Fruit fly (Drosophila melanogaster) whole organism, embryonic: ENCODE measurements around the gene Pp2C1.
A peak's percentile ranks its signal among the peaks of the same experiment; 100 is the strongest.

ENCODE experiments used
- Ada2b ChIP-seq: fragments of 200-800 bp; sonication (Bioruptor generic); IDR thresholded peaks from 2 replicates; pipeline ENCODE4 v1.3.6; 2022; ENCODE audit warnings: missing biosample characterization, missing genetic modification characterization
- CG10147 ChIP-seq: fragments of 200-800 bp; sonication (Bioruptor generic); optimal IDR thresholded peaks from 2 replicates; lab custom pipeline; 2019; ENCODE audit warnings: missing biosample characterization, mild to moderate bottlenecking, missing genetic modification characterization, moderate library complexity
- CG17328 ChIP-seq: fragments of 200-800 bp; sonication (Bioruptor generic); IDR thresholded peaks from 2 replicates; pipeline ENCODE4 v1.3.6; 2022; ENCODE audit warnings: missing biosample characterization, missing genetic modification characterization
- CG17359 ChIP-seq: fragments of 200-800 bp; sonication (Bioruptor generic); optimal IDR thresholded peaks from 3 replicates; lab custom pipeline; 2018; ENCODE audit warnings: missing biosample characterization, mild to moderate bottlenecking, missing genetic modification characterization, moderate library complexity
- CG17361 ChIP-seq: fragments of 200-800 bp; sonication (Bioruptor generic); IDR thresholded peaks from 3 replicates; pipeline ENCODE4 v1.3.6; 2022; ENCODE audit warnings: missing biosample characterization, missing genetic modification characterization
- CG2875 ChIP-seq: fragments of 200-800 bp; sonication (Bioruptor generic); optimal IDR thresholded peaks from 2 replicates; lab custom pipeline; 2017; ENCODE audit warnings: missing biosample characterization, mild to moderate bottlenecking, missing genetic modification characterization, missing genetic modification reagents
- CG30020 ChIP-seq: fragments of 200-800 bp; optimal IDR thresholded peaks from 2 replicates; lab custom pipeline; 2019; ENCODE audit warnings: missing biosample characterization, mild to moderate bottlenecking, missing genetic modification characterization, moderate library complexity
- CG3065 ChIP-seq: fragments of 200-800 bp; sonication (Bioruptor generic); optimal IDR thresholded peaks from 2 replicates; lab custom pipeline; 2016; ENCODE audit warnings: missing biosample characterization, missing genetic modification characterization
- CG33557 ChIP-seq: fragments of 200-800 bp; sonication (Bioruptor generic); optimal IDR thresholded peaks from 2 replicates; lab custom pipeline; 2019; ENCODE audit warnings: missing biosample characterization, mild to moderate bottlenecking, missing genetic modification characterization, moderate library complexity
- CG3847 ChIP-seq: fragments of 200-800 bp; sonication (Bioruptor generic); IDR thresholded peaks from 2 replicates; pipeline ENCODE4 v1.3.6; 2022; ENCODE audit warnings: missing biosample characterization, missing genetic modification characterization
- CG4404 ChIP-seq: fragments of 200-800 bp; sonication (Bioruptor generic); IDR thresholded peaks from 2 replicates; pipeline ENCODE4 v1.3.6; 2022; ENCODE audit warnings: missing biosample characterization, missing genetic modification characterization
- CG6765 ChIP-seq: fragments of 200-800 bp; sonication (Bioruptor generic); optimal IDR thresholded peaks from 3 replicates; lab custom pipeline; 2017; ENCODE audit warnings: missing biosample characterization, mild to moderate bottlenecking, missing genetic modification characterization
- CrebB ChIP-seq: fragments of 200-800 bp; sonication (Bioruptor generic); optimal IDR thresholded peaks from 3 replicates; lab custom pipeline; 2018; ENCODE audit warnings: missing biosample characterization, mild to moderate bottlenecking, missing genetic modification characterization
- Hr3 ChIP-seq: fragments of 200-800 bp; sonication (Bioruptor generic); optimal IDR thresholded peaks from 3 replicates; lab custom pipeline; 2016; ENCODE audit warnings: missing biosample characterization, missing genetic modification characterization
- Med ChIP-seq: fragments of 200-800 bp; sonication (Bioruptor generic); peaks from one replicate; lab custom pipeline; 2016; ENCODE audit warnings: missing biosample characterization, missing genetic modification characterization, mild to moderate bottlenecking, inconsistent platforms, moderate library complexity
- Meics ChIP-seq: fragments of 200-800 bp; sonication (Bioruptor generic); optimal IDR thresholded peaks from 2 replicates; lab custom pipeline; 2017; ENCODE audit warnings: missing biosample characterization, mild to moderate bottlenecking, missing genetic modification characterization
- NK7.1 ChIP-seq: fragments of 200-800 bp; sonication (Bioruptor generic); optimal IDR thresholded peaks from 3 replicates; lab custom pipeline; 2016; ENCODE audit warnings: missing biosample characterization, missing genetic modification characterization
- Pdp1 ChIP-seq, 2 experiments: fragments of 200-800 bp; sonication (Bioruptor generic); optimal IDR thresholded peaks; 3 replicates each; lab custom pipeline; 2016; ENCODE audit warnings: missing biosample characterization in 2 of 2, missing genetic modification characterization in 2 of 2, mild to moderate bottlenecking in 1 of 2, moderate library complexity in 1 of 2
- Ptx1 ChIP-seq: fragments of 200-800 bp; sonication (Bioruptor generic); IDR thresholded peaks from 2 replicates; pipeline ENCODE4 v1.3.6; 2022; ENCODE audit warnings: missing biosample characterization, missing genetic modification characterization
- Rfx ChIP-seq: fragments of 200-800 bp; sonication (Bioruptor generic); IDR thresholded peaks from 2 replicates; pipeline ENCODE4 v1.3.6; 2022; ENCODE audit warnings: missing biosample characterization, missing genetic modification characterization
- Six4 ChIP-seq: fragments of 200-800 bp; sonication (Bioruptor generic); optimal IDR thresholded peaks from 2 replicates; lab custom pipeline; 2016; ENCODE audit warnings: missing biosample characterization, missing genetic modification characterization
- Sry-δ ChIP-seq: fragments of 200-800 bp; sonication (Bioruptor generic); optimal IDR thresholded peaks from 2 replicates; lab custom pipeline; 2016; ENCODE audit warnings: missing biosample characterization, missing genetic modification characterization
- Vsx1 ChIP-seq: fragments of 200-800 bp; sonication (Bioruptor generic); optimal IDR thresholded peaks from 2 replicates; lab custom pipeline; 2017; ENCODE audit warnings: missing biosample characterization, mild to moderate bottlenecking, missing genetic modification characterization, missing genetic modification reagents
- Xbp1 ChIP-seq: fragments of 200-800 bp; sonication (Bioruptor generic); optimal IDR thresholded peaks from 3 replicates; lab custom pipeline; 2016; ENCODE audit warnings: missing biosample characterization, mild to moderate bottlenecking, missing genetic modification characterization
- bigmax ChIP-seq: fragments of 200-800 bp; sonication (Bioruptor generic); optimal IDR thresholded peaks from 2 replicates; lab custom pipeline; 2018; ENCODE audit warnings: missing biosample characterization, mild to moderate bottlenecking, missing genetic modification characterization
- chinmo ChIP-seq: fragments of 200-800 bp; sonication (Bioruptor generic); IDR thresholded peaks from 4 replicates; pipeline ENCODE4 v1.3.6; 2022; ENCODE audit warnings: missing biosample characterization, missing genetic modification characterization; ENCODE audit not compliant: partially characterized antibody
- crp ChIP-seq, 2 experiments: fragments of 200-800 bp; sonication (Bioruptor generic); optimal IDR thresholded peaks; 2 replicates in 1 of 2; 3 replicates in 1 of 2; lab custom pipeline; 2017; ENCODE audit warnings: missing biosample characterization in 2 of 2, missing genetic modification characterization in 2 of 2, mild to moderate bottlenecking in 1 of 2, moderate library complexity in 1 of 2
- cwo ChIP-seq: fragments of 200-800 bp; sonication (Bioruptor generic); optimal IDR thresholded peaks from 3 replicates; lab custom pipeline; 2017; ENCODE audit warnings: missing biosample characterization, missing genetic modification characterization, mild to moderate bottlenecking, moderate library complexity, missing genetic modification reagents
- dysf ChIP-seq: fragments of 200-800 bp; sonication (Bioruptor generic); IDR thresholded peaks from 3 replicates; pipeline ENCODE4 v1.3.6; 2022; ENCODE audit warnings: missing biosample characterization, missing genetic modification characterization
- fu2 ChIP-seq: fragments of 200-800 bp; sonication (Bioruptor generic); optimal IDR thresholded peaks from 2 replicates; lab custom pipeline; 2016; ENCODE audit warnings: missing biosample characterization, missing genetic modification characterization
- gcm ChIP-seq: fragments of 200-800 bp; sonication (Bioruptor generic); optimal IDR thresholded peaks from 2 replicates; lab custom pipeline; 2019; ENCODE audit warnings: missing biosample characterization, mild to moderate bottlenecking, missing genetic modification characterization, moderate library complexity
- grau ChIP-seq: fragments of 200-800 bp; optimal IDR thresholded peaks from 3 replicates; lab custom pipeline; 2019; ENCODE audit warnings: missing biosample characterization, mild to moderate bottlenecking, missing genetic modification characterization, moderate library complexity
- her ChIP-seq: fragments of 200-800 bp; sonication (Bioruptor generic); optimal IDR thresholded peaks from 2 replicates; lab custom pipeline; 2016; ENCODE audit warnings: missing biosample characterization, missing genetic modification characterization
- insv ChIP-seq, 2 experiments: fragments of 200-800 bp; sonication (Bioruptor generic); optimal IDR thresholded peaks; 3 replicates each; lab custom pipeline; 2016 to 2018; ENCODE audit warnings: missing biosample characterization in 2 of 2, missing genetic modification characterization in 2 of 2
- jumu ChIP-seq: fragments of 200-800 bp; sonication (Bioruptor generic); optimal IDR thresholded peaks from 3 replicates; lab custom pipeline; 2016; ENCODE audit warnings: missing biosample characterization, missing genetic modification characterization
- lbe ChIP-seq: fragments of 200-800 bp; sonication (Bioruptor generic); optimal IDR thresholded peaks from 2 replicates; lab custom pipeline; 2016; ENCODE audit warnings: missing biosample characterization, mild to moderate bottlenecking, missing genetic modification characterization
- luna ChIP-seq: fragments of 200-800 bp; sonication (Bioruptor generic); optimal IDR thresholded peaks from 2 replicates; lab custom pipeline; 2016; ENCODE audit warnings: missing biosample characterization, missing genetic modification characterization
- nmo ChIP-seq: fragments of 200-800 bp; sonication (Bioruptor generic); optimal IDR thresholded peaks from 2 replicates; lab custom pipeline; 2018; ENCODE audit warnings: missing biosample characterization, mild to moderate bottlenecking, missing genetic modification characterization, moderate library complexity
- oc ChIP-seq: fragments of 200-800 bp; sonication (Bioruptor generic); optimal IDR thresholded peaks from 2 replicates; lab custom pipeline; 2018; ENCODE audit warnings: missing biosample characterization, mild to moderate bottlenecking, missing genetic modification characterization, moderate library complexity
- pho ChIP-seq: fragments of 200-800 bp; sonication (Bioruptor generic); optimal IDR thresholded peaks from 2 replicates; lab custom pipeline; 2016; ENCODE audit warnings: missing biosample characterization, missing genetic modification characterization
- prd ChIP-seq, 3 experiments: fragments of >200 bp in 2 of 3; fragments of 200-800 bp in 1 of 3; sonication (Bioruptor generic) in 1 of 3; optimal IDR thresholded peaks in 2 of 3; IDR thresholded peaks in 1 of 3; 2 replicates in 2 of 3; 3 replicates in 1 of 3; pipeline versions ENCODE4 v1.3.6 to Lab custom; 2017 to 2022; ENCODE audit warnings: missing biosample characterization in 1 of 3, missing genetic modification characterization in 1 of 3
- repo ChIP-seq: fragments of 200-800 bp; sonication (Bioruptor generic); optimal IDR thresholded peaks from 2 replicates; lab custom pipeline; 2016; ENCODE audit warnings: missing biosample characterization, missing genetic modification characterization
- sna ChIP-seq: fragments of 200-800 bp; sonication (Bioruptor generic); IDR thresholded peaks from 2 replicates; pipeline ENCODE4 v1.3.6; 2022; ENCODE audit warnings: missing biosample characterization, missing genetic modification characterization; ENCODE audit not compliant: partially characterized antibody
- tll ChIP-seq, 2 experiments: fragments of 200-800 bp in 1 of 2; fragments of >200 bp in 1 of 2; sonication (Bioruptor generic) in 1 of 2; optimal IDR thresholded peaks; 2 replicates each; lab custom pipeline; 2017 to 2019; ENCODE audit warnings: missing biosample characterization in 2 of 2, missing genetic modification characterization in 2 of 2, mild to moderate bottlenecking in 1 of 2, moderate library complexity in 1 of 2
- twi ChIP-seq: fragments of 200-800 bp; optimal IDR thresholded peaks from 2 replicates; lab custom pipeline; 2019; ENCODE audit warnings: missing biosample characterization, mild to moderate bottlenecking, missing genetic modification characterization, moderate library complexity
- vfl ChIP-seq: fragments of 200-800 bp; sonication (Bioruptor generic); optimal IDR thresholded peaks from 2 replicates; lab custom pipeline; 2016; ENCODE audit warnings: missing biosample characterization, missing genetic modification characterization
- wdn ChIP-seq: fragments of 200-800 bp; sonication (Bioruptor generic); IDR thresholded peaks from 2 replicates; pipeline ENCODE4 v1.3.6; 2022; ENCODE audit warnings: missing biosample characterization, missing genetic modification characterization
- wek ChIP-seq: fragments of 200-800 bp; sonication (Bioruptor generic); optimal IDR thresholded peaks from 3 replicates; lab custom pipeline; 2018; ENCODE audit warnings: missing biosample characterization, mild to moderate bottlenecking, missing genetic modification characterization, moderate library complexity

The Pp2C1 gene

dm6 chrX:4687778-4688399 is 1.2 kb upstream of the Pp2C1 start, which contains the start of gene ctp (continued):
- TF ChIP-seq oc (tag; lab: Kevin White, UChicago) (peak; percentile 27), dysf (GFP tag; lab: Robert Waterston, UW) (peak; percentile 47; the same call in 2 of the 3 replicates), CG6765 (GFP tag; lab: Kevin White, UChicago) (no peak), fu2 (GFP tag; lab: Kevin White, UChicago) (peak; percentile 3), Meics (GFP tag; lab: Kevin White, UChicago) (peak; percentile 59), Med (peak; percentile 88), vfl (GFP tag; lab: Kevin White, UChicago) (peak; percentile 40), pho (GFP tag; lab: Kevin White, UChicago) (peak; percentile 55), CrebB (tag; lab: Kevin White, UChicago) (peak; percentile 71), Xbp1 (GFP tag; lab: Kevin White, UChicago) (peak; percentile 55), twi (tag; lab: Kevin White, UChicago) (peak; percentile 21), CG33557 (peak; percentile 19), nmo (peak; percentile 24), CG2875 (GFP tag; lab: Kevin White, UChicago) (no peak), Sry-δ (GFP tag; lab: Kevin White, UChicago) (peak; percentile 75), wdn (GFP tag; lab: Robert Waterston, UW) (no peak), Vsx1 (GFP tag; lab: Kevin White, UChicago) (peak; percentile 0), her (GFP tag; lab: Kevin White, UChicago) (peak; percentile 70), CG3065 (GFP tag; lab: Kevin White, UChicago) (no peak), CG17328 (peak; percentile 38; the same call in 1 of the 2 replicates), Ada2b (GFP tag; lab: Robert Waterston, UW) (no peak), jumu (peak; percentile 70), prd (optimal IDR thresholded peaks at IDR 0.05; lab: Kevin White, UChicago) (no peak), prd (GFP tag; IDR thresholded peaks at IDR 0.05; lab: Robert Waterston, UW) (peak; percentile 64), CG3847 (GFP tag; lab: Robert Waterston, UW) (no peak; the same call in 1 of the 2 replicates), grau (peak; percentile 50), bigmax (GFP tag; lab: Kevin White, UChicago) (no peak), CG30020 (tag; lab: Kevin White, UChicago) (peak; percentile 3), repo (GFP tag; lab: Kevin White, UChicago) (peak; percentile 8), wek (GFP tag; lab: Kevin White, UChicago) (no peak), cwo (no peak), NK7.1 (GFP tag; lab: Kevin White, UChicago) (no peak), Hr3 (GFP tag; lab: Kevin White, UChicago) (peak; percentile 35), crp (GFP tag; optimal IDR thresholded peaks at IDR 0.05; lab: Kevin White, UChicago) (peak in 1 of 2 experiments; percentile 77), CG17359 (tag; lab: Kevin White, UChicago) (peak; percentile 32), Rfx (GFP tag; lab: Robert Waterston, UW) (peak; percentile 65), Ptx1 (GFP tag; lab: Robert Waterston, UW) (peak; percentile 32), luna (GFP tag; lab: Kevin White, UChicago) (no peak), CG4404 (GFP tag; lab: Robert Waterston, UW) (peak; percentile 33; the same call in 1 of the 2 replicates), sna (GFP tag; lab: Robert Waterston, UW) (peak; percentile 71), gcm (GFP tag; lab: Kevin White, UChicago) (peak; percentile 31), Pdp1 (GFP tag; optimal IDR thresholded peaks at IDR 0.05; lab: Kevin White, UChicago) (peak; percentile 48 to 61), insv (GFP tag; optimal IDR thresholded peaks at IDR 0.05; lab: Kevin White, UChicago) (peak in 1 of 2 experiments; percentile 24), Six4 (GFP tag; lab: Kevin White, UChicago) (no peak), CG10147 (peak; percentile 15), tll (GFP tag; optimal IDR thresholded peaks at IDR 0.05; lab: Kevin White, UChicago) (peak in 1 of 2 experiments; percentile 59), lbe (GFP tag; lab: Kevin White, UChicago) (peak; percentile 21), chinmo (GFP tag; lab: Robert Waterston, UW) (peak; percentile 77; the same call in 3 of the 4 replicates), CG17361 (GFP tag; lab: Robert Waterston, UW) (peak; percentile 27; the same call in 1 of the 3 replicates)
